Fruit fly (Drosophila melanogaster) whole organism: Measurements from ENCODE around the gene hay.

Source experiments
- CG8478 ChIP-seq: fragments of >200 bp; optimal IDR thresholded peaks from 2 replicates; lab custom pipeline; 2018; ENCODE audit warnings: inconsistent platforms
- Dll ChIP-seq: fragments of >200 bp; optimal IDR thresholded peaks from 2 replicates; lab custom pipeline; 2017

- TF ChIP-seq Dll (no peak), CG8478 (no peak)
These were observed 44.1 kb downstream of the hay start for dm6 chr3L:10674940-10675339.
